Fruit fly (Drosophila melanogaster) whole organism, prepupa: Measurements from ENCODE around the gene CG3091.

Experiments used
- Blimp-1 ChIP-seq: fragments of 200-800 bp; sonication (Bioruptor generic); optimal IDR thresholded peaks from 3 replicates; lab custom pipeline; 2017; ENCODE audit warnings: missing biosample characterization, missing genetic modification characterization, mild to moderate bottlenecking, moderate library complexity, missing genetic modification reagents
- CG10631 ChIP-seq: fragments of 200-800 bp; sonication (Bioruptor generic); optimal IDR thresholded peaks from 2 replicates; lab custom pipeline; 2016; ENCODE audit warnings: missing biosample characterization, missing genetic modification characterization
- CG10669 ChIP-seq: fragments of 200-800 bp; sonication (Bioruptor generic); optimal IDR thresholded peaks from 3 replicates; lab custom pipeline; 2018; ENCODE audit warnings: missing biosample characterization, mild to moderate bottlenecking, missing genetic modification characterization, moderate library complexity
- CG11762 ChIP-seq: fragments of 200-800 bp; sonication (Bioruptor generic); optimal IDR thresholded peaks from 3 replicates; lab custom pipeline; 2016; ENCODE audit warnings: missing biosample characterization, missing genetic modification characterization; ENCODE audit not compliant: insufficient read depth
- CG16779 ChIP-seq: fragments of 200-800 bp; sonication (Bioruptor generic); optimal IDR thresholded peaks from 3 replicates; lab custom pipeline; 2017; ENCODE audit warnings: missing biosample characterization, mild to moderate bottlenecking, missing genetic modification characterization
- CG3032 ChIP-seq: fragments of 200-800 bp; optimal IDR thresholded peaks from 2 replicates; lab custom pipeline; 2019; ENCODE audit warnings: missing biosample characterization, mild to moderate bottlenecking, missing genetic modification characterization, moderate library complexity
- CG31627 ChIP-seq: fragments of 200-800 bp; sonication (Bioruptor generic); optimal IDR thresholded peaks from 3 replicates; lab custom pipeline; 2016; ENCODE audit warnings: missing biosample characterization, missing genetic modification characterization
- CG32006 ChIP-seq: fragments of 200-800 bp; sonication (Bioruptor generic); optimal IDR thresholded peaks from 3 replicates; lab custom pipeline; 2017; ENCODE audit warnings: missing biosample characterization, mild to moderate bottlenecking, missing genetic modification characterization
- CG34406 ChIP-seq: fragments of 200-800 bp; sonication (Bioruptor generic); optimal IDR thresholded peaks from 3 replicates; lab custom pipeline; 2016; ENCODE audit warnings: missing biosample characterization, missing genetic modification characterization
- CG3919 ChIP-seq: fragments of 200-800 bp; sonication (Bioruptor generic); optimal IDR thresholded peaks from 3 replicates; lab custom pipeline; 2016; ENCODE audit warnings: missing biosample characterization, missing genetic modification characterization
- CG6163 ChIP-seq: fragments of 200-800 bp; sonication (Bioruptor generic); IDR thresholded peaks from 3 replicates; pipeline ENCODE4 v1.3.6; 2022; ENCODE audit warnings: missing biosample characterization, missing genetic modification characterization
- CG6276 ChIP-seq: fragments of 200-800 bp; sonication (Bioruptor generic); optimal IDR thresholded peaks from 2 replicates; lab custom pipeline; 2017; ENCODE audit warnings: missing biosample characterization, mild to moderate bottlenecking, missing genetic modification characterization
- CG6792 ChIP-seq: fragments of 200-800 bp; sonication (Bioruptor generic); optimal IDR thresholded peaks from 3 replicates; lab custom pipeline; 2016; ENCODE audit warnings: missing biosample characterization, missing genetic modification characterization
- CG6808 ChIP-seq: fragments of 200-800 bp; sonication (Bioruptor generic); optimal IDR thresholded peaks from 3 replicates; lab custom pipeline; 2017; ENCODE audit warnings: missing biosample characterization, missing genetic modification characterization, mild to moderate bottlenecking, moderate library complexity, missing genetic modification reagents
- CG7368 ChIP-seq: fragments of 200-800 bp; sonication (Bioruptor generic); optimal IDR thresholded peaks from 3 replicates; lab custom pipeline; 2016; ENCODE audit warnings: missing biosample characterization, missing genetic modification characterization
- CG8119 ChIP-seq: fragments of 200-800 bp; sonication (Bioruptor generic); IDR thresholded peaks from 3 replicates; pipeline ENCODE4 v1.3.6; 2022; ENCODE audit warnings: missing biosample characterization, missing genetic modification characterization
- CG8632 ChIP-seq: fragments of 200-800 bp; sonication (Bioruptor generic); optimal IDR thresholded peaks from 3 replicates; lab custom pipeline; 2016; ENCODE audit warnings: missing biosample characterization, missing genetic modification characterization
- Eip75B ChIP-seq: fragments of 200-800 bp; sonication (Bioruptor generic); optimal IDR thresholded peaks from 3 replicates; lab custom pipeline; 2016; ENCODE audit warnings: missing biosample characterization, missing genetic modification characterization
- Eip78C ChIP-seq: fragments of 200-800 bp; sonication (Bioruptor generic); peaks from one replicate; lab custom pipeline; 2016; ENCODE audit warnings: missing biosample characterization, missing genetic modification characterization
- Eip93F ChIP-seq: fragments of 200-800 bp; sonication (Bioruptor generic); optimal IDR thresholded peaks from 2 replicates; lab custom pipeline; 2016; ENCODE audit warnings: missing biosample characterization, mild to moderate bottlenecking, missing genetic modification characterization
- Ets21C ChIP-seq: fragments of 200-800 bp; sonication (Bioruptor generic); optimal IDR thresholded peaks from 3 replicates; lab custom pipeline; 2016; ENCODE audit warnings: missing biosample characterization, missing genetic modification characterization
- Ets96B ChIP-seq: fragments of 200-800 bp; optimal IDR thresholded peaks from 2 replicates; lab custom pipeline; 2019; ENCODE audit warnings: missing biosample characterization, mild to moderate bottlenecking, missing genetic modification characterization, moderate library complexity
- Gug ChIP-seq: fragments of 200-800 bp; sonication (Bioruptor generic); IDR thresholded peaks from 2 replicates; pipeline ENCODE4 v1.3.6; 2022; ENCODE audit warnings: missing biosample characterization, missing genetic modification characterization
- Hr38 ChIP-seq: sonication (Bioruptor generic); optimal IDR thresholded peaks from 2 replicates; lab custom pipeline; 2016; ENCODE audit warnings: missing biosample characterization, missing genetic modification characterization
- Hr39 ChIP-seq: fragments of 200-800 bp; sonication (Bioruptor generic); optimal IDR thresholded peaks from 2 replicates; lab custom pipeline; 2016; ENCODE audit warnings: missing biosample characterization, missing genetic modification characterization
- Hr4 ChIP-seq: fragments of 200-800 bp; sonication (Bioruptor generic); optimal IDR thresholded peaks from 3 replicates; lab custom pipeline; 2016; ENCODE audit warnings: missing biosample characterization, missing genetic modification characterization
- Lpt ChIP-seq: fragments of 200-800 bp; sonication (Bioruptor generic); optimal IDR thresholded peaks from 3 replicates; lab custom pipeline; 2016; ENCODE audit warnings: missing biosample characterization, missing genetic modification characterization
- Met ChIP-seq: fragments of 200-800 bp; sonication (Bioruptor generic); optimal IDR thresholded peaks from 3 replicates; lab custom pipeline; 2016; ENCODE audit warnings: missing biosample characterization, missing genetic modification characterization
- Sox102F ChIP-seq: fragments of 200-800 bp; sonication (Bioruptor generic); optimal IDR thresholded peaks from 2 replicates; lab custom pipeline; 2016; ENCODE audit warnings: missing biosample characterization, mild to moderate bottlenecking, missing genetic modification characterization
- Sox14 ChIP-seq: fragments of 200-800 bp; sonication (Bioruptor generic); optimal IDR thresholded peaks from 3 replicates; lab custom pipeline; 2016; ENCODE audit warnings: missing biosample characterization, missing genetic modification characterization
- Sox15 ChIP-seq: fragments of 200-800 bp; sonication (Bioruptor generic); optimal IDR thresholded peaks from 3 replicates; lab custom pipeline; 2016; ENCODE audit warnings: missing biosample characterization, missing genetic modification characterization
- acj6 ChIP-seq: fragments of 200-800 bp; sonication (Bioruptor generic); optimal IDR thresholded peaks from 3 replicates; lab custom pipeline; 2016; ENCODE audit warnings: missing biosample characterization, missing genetic modification characterization
- dac ChIP-seq: fragments of 200-800 bp; sonication (Bioruptor generic); optimal IDR thresholded peaks from 2 replicates; lab custom pipeline; 2017; ENCODE audit warnings: missing biosample characterization, mild to moderate bottlenecking, missing genetic modification characterization
- dsx ChIP-seq: fragments of 200-800 bp; optimal IDR thresholded peaks from 3 replicates; lab custom pipeline; 2019; ENCODE audit warnings: missing biosample characterization, mild to moderate bottlenecking, missing genetic modification characterization, moderate library complexity; ENCODE audit not compliant: poor library complexity, severe bottlenecking
- fd85E ChIP-seq: fragments of 200-800 bp; sonication (Bioruptor generic); optimal IDR thresholded peaks from 3 replicates; lab custom pipeline; 2016; ENCODE audit warnings: missing biosample characterization, missing genetic modification characterization
- fkh ChIP-seq: fragments of 200-800 bp; sonication (Bioruptor generic); optimal IDR thresholded peaks from 3 replicates; lab custom pipeline; 2017; ENCODE audit warnings: missing biosample characterization, mild to moderate bottlenecking, missing genetic modification characterization, moderate library complexity
- lz ChIP-seq: fragments of 200-800 bp; sonication (Bioruptor generic); optimal IDR thresholded peaks from 3 replicates; lab custom pipeline; 2016; ENCODE audit warnings: missing biosample characterization, missing genetic modification characterization
- net ChIP-seq: fragments of 200-800 bp; sonication (Bioruptor generic); optimal IDR thresholded peaks from 3 replicates; lab custom pipeline; 2016; ENCODE audit warnings: missing biosample characterization, missing genetic modification characterization
- pdm3 ChIP-seq: fragments of 200-800 bp; sonication (Bioruptor generic); optimal IDR thresholded peaks from 3 replicates; lab custom pipeline; 2016; ENCODE audit warnings: missing biosample characterization, missing genetic modification characterization
- salr ChIP-seq, 2 experiments: fragments of 200-800 bp; sonication (Bioruptor generic); optimal IDR thresholded peaks; 3 replicates each; lab custom pipeline; 2016 to 2018; ENCODE audit warnings: missing biosample characterization in 2 of 2, missing genetic modification characterization in 2 of 2, mild to moderate bottlenecking in 1 of 2
- spab ChIP-seq: fragments of 200-800 bp; sonication (Bioruptor generic); optimal IDR thresholded peaks from 2 replicates; lab custom pipeline; 2017; ENCODE audit warnings: missing biosample characterization, mild to moderate bottlenecking, missing genetic modification characterization, missing genetic modification reagents
- ss ChIP-seq, 2 experiments: fragments of 200-800 bp; sonication (Bioruptor generic); optimal IDR thresholded peaks; 2 replicates in 1 of 2; 3 replicates in 1 of 2; lab custom pipeline; 2017 to 2018; ENCODE audit warnings: mild to moderate bottlenecking in 2 of 2, missing biosample characterization in 2 of 2, missing genetic modification characterization in 2 of 2, moderate library complexity in 1 of 2
- svp ChIP-seq: fragments of 200-800 bp; sonication (Bioruptor generic); peaks from one replicate; lab custom pipeline; 2016; ENCODE audit warnings: missing biosample characterization, missing genetic modification characterization
- topi ChIP-seq: fragments of 200-800 bp; sonication (Bioruptor generic); optimal IDR thresholded peaks from 3 replicates; lab custom pipeline; 2016; ENCODE audit warnings: missing biosample characterization, missing genetic modification characterization
- vri ChIP-seq: fragments of 200-800 bp; sonication (Bioruptor generic); optimal IDR thresholded peaks from 3 replicates; lab custom pipeline; 2016; ENCODE audit warnings: missing biosample characterization, mild to moderate bottlenecking, missing genetic modification characterization

The CG3091 gene

dm6 chrX:2300293-2301068, 46.5 kb upstream of the CG3091 start (continued):
- TF ChIP-seq Eip93F (GFP tag; lab: Kevin White, UChicago), result peak; percentile 97
- TF ChIP-seq Sox15 (GFP tag; lab: Kevin White, UChicago), result peak; percentile 99
- peak; percentile 100 for TF ChIP-seq Eip78C
- peak; percentile 96 to 99 for TF ChIP-seq ss (GFP tag; optimal IDR thresholded peaks at IDR 0.05; lab: Kevin White, UChicago)
- peak; percentile 97 for TF ChIP-seq CG11762 (GFP tag; lab: Kevin White, UChicago)
- TF ChIP-seq topi, result peak; percentile 99
- TF ChIP-seq svp, result peak; percentile 100
- TF ChIP-seq CG6792 (GFP tag; lab: Kevin White, UChicago), result peak; percentile 99
- TF ChIP-seq dsx (GFP tag; lab: Kevin White, UChicago), result peak; percentile 98
- peak; percentile 100 for TF ChIP-seq Met (GFP tag; lab: Kevin White, UChicago)
- peak; percentile 99 for TF ChIP-seq Gug
- peak; percentile 98 for TF ChIP-seq CG3919 (GFP tag; lab: Kevin White, UChicago)
- TF ChIP-seq acj6, result peak; percentile 99
- peak; percentile 97 for TF ChIP-seq CG7368 (GFP tag; lab: Kevin White, UChicago)
- TF ChIP-seq CG6163, result peak; percentile 100
- TF ChIP-seq CG8632 (GFP tag; lab: Kevin White, UChicago), result peak; percentile 99
- TF ChIP-seq CG10669 (GFP tag; lab: Kevin White, UChicago), result peak; percentile 99
- peak; percentile 98 for TF ChIP-seq CG3032 (tag; lab: Kevin White, UChicago)
- TF ChIP-seq salr (GFP tag; optimal IDR thresholded peaks at IDR 0.05; lab: Kevin White, UChicago), result peak; percentile 91 to 99
- peak; percentile 97 for TF ChIP-seq Lpt (GFP tag; lab: Kevin White, UChicago)
- TF ChIP-seq lz (GFP tag; lab: Kevin White, UChicago), result peak; percentile 99
- peak; percentile 98 for TF ChIP-seq net (GFP tag; lab: Kevin White, UChicago)

dm6 chrX:2298708-2299370, 44.8 kb upstream of the CG3091 start:
- TF ChIP-seq Blimp-1 (GFP tag; lab: Kevin White, UChicago), result peak; percentile 77
- peak; percentile 92 for TF ChIP-seq Sox14 (GFP tag; lab: Kevin White, UChicago)
- TF ChIP-seq CG10631, result peak; percentile 89
- peak; percentile 95 for TF ChIP-seq CG3919 (GFP tag; lab: Kevin White, UChicago)
- TF ChIP-seq Lpt (GFP tag; lab: Kevin White, UChicago), result peak; percentile 85
- TF ChIP-seq salr (GFP tag; optimal IDR thresholded peaks at IDR 0.05; lab: Kevin White, UChicago), result peak; percentile 79 to 91
- peak; percentile 96 for TF ChIP-seq topi
- TF ChIP-seq pdm3 (GFP tag; lab: Kevin White, UChicago), result peak; percentile 93
- TF ChIP-seq Ets96B (tag; lab: Kevin White, UChicago), result peak; percentile 93
- TF ChIP-seq ss (GFP tag; optimal IDR thresholded peaks at IDR 0.05; lab: Kevin White, UChicago), result peak; percentile 95
- peak; percentile 85 for TF ChIP-seq CG8119 (GFP tag; lab: Robert Waterston, UW)
- TF ChIP-seq Hr39 (GFP tag; lab: Kevin White, UChicago), result peak; percentile 89
- TF ChIP-seq CG6163, result peak; percentile 97
- TF ChIP-seq CG10669 (GFP tag; lab: Kevin White, UChicago), result peak; percentile 95
- peak; percentile 85 for TF ChIP-seq spab (GFP tag; lab: Kevin White, UChicago)
- TF ChIP-seq dac (GFP tag; lab: Kevin White, UChicago), result peak; percentile 76
- peak; percentile 85 for TF ChIP-seq CG6808 (GFP tag; lab: Kevin White, UChicago)
- peak; percentile 93 for TF ChIP-seq Sox102F (GFP tag; lab: Kevin White, UChicago)
- TF ChIP-seq CG6276, result peak; percentile 79
- peak; percentile 44 for TF ChIP-seq fkh (GFP tag; lab: Kevin White, UChicago)
- TF ChIP-seq Ets21C (GFP tag; lab: Kevin White, UChicago), result peak; percentile 84
- peak; percentile 92 for TF ChIP-seq lz (GFP tag; lab: Kevin White, UChicago)
- TF ChIP-seq CG34406 (GFP tag; lab: Kevin White, UChicago), result peak; percentile 89
- TF ChIP-seq Eip78C, result peak; percentile 99
- TF ChIP-seq fd85E (GFP tag; lab: Kevin White, UChicago), result peak; percentile 87
- TF ChIP-seq dsx (GFP tag; lab: Kevin White, UChicago), result peak; percentile 95
- TF ChIP-seq CG16779 (tag; lab: Kevin White, UChicago), result peak; percentile 89
- TF ChIP-seq Hr4, result peak; percentile 80
- peak; percentile 93 for TF ChIP-seq vri
- no peak for TF ChIP-seq Hr38 (GFP tag; lab: Kevin White, UChicago)
- TF ChIP-seq CG32006 (GFP tag; lab: Kevin White, UChicago), result peak; percentile 84
- TF ChIP-seq CG3032 (tag; lab: Kevin White, UChicago), result peak; percentile 93
- TF ChIP-seq CG31627 (GFP tag; lab: Kevin White, UChicago), result peak; percentile 86
- TF ChIP-seq Eip75B (GFP tag; lab: Kevin White, UChicago), result peak; percentile 95
